Fruit fly (Drosophila melanogaster): ENCODE results near the gene CG44198.

The CG44198 gene

DNA sequence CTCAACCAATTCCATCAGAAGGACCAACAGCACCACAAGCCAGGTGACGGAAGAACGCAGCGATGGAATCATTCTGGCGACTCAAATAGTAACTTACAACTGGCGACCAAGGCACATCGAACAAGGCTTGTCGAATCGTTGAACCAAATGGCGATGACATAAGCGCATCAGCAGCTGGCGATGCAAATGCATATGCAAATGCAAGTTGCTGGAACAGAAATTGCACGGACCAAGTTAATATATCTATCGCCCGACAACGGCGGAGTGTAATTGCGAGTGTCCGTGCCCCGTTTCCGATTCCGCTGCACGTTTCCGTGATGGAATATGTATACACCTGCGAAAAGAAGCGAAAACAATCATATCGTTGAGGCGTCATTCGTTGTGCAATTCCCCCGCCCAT lies at the start of gene CG44198, which contains the start of gene CG43050:
Gene CG44198, minus strand, starts transcription at position 101 of the 400 bp plus-strand sequence.
Gene CG43050, plus strand, starts transcription at position 261 of the 400 bp plus-strand sequence.
- TF ChIP-seq ttk (optimal IDR thresholded peaks at IDR 0.05) (no peak), h (optimal IDR thresholded peaks at IDR 0.05) (no peak), psq (optimal IDR thresholded peaks at IDR 0.05) (no peak)

DNA sequence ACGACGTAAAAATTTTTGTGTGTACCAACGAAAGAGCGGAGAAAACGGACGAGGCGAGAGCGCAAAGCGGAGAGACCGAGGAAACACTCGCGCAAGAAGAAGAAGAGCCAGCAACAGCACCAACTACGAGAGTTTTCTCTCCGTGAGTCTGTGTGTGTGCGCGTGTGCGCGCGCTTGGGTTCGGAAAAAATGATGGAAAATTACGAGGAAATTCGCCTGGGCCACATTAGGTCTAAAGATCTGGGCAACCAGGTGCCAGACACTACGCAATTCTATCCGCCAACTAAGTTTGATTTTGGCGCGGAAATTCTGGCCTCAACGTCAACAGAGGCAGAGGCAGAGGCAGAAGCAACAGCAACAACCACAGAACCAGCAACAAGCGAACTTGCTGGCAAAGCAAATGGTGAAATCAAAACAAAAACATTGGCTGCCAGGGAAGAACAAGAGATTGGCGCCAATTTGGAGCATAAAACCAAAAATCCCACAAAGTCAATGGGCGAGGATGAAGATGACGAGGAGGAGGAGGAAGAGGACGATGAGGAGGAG lies 46.9 kb upstream of the CG44198 start, which contains the start of gene DnaJ-H:
Gene DnaJ-H, minus strand, starts transcription at position 271 of the 546 bp plus-strand sequence.
- TF ChIP-seq psq (optimal IDR thresholded peaks at IDR 0.05) (peak; percentile 65), Myc (optimal IDR thresholded peaks at IDR 0.05) (no peak), h (optimal IDR thresholded peaks at IDR 0.05) (no peak), Sin3A (optimal IDR thresholded peaks at IDR 0.05) (no peak), ttk (optimal IDR thresholded peaks at IDR 0.05) (no peak), insv (optimal IDR thresholded peaks at IDR 0.05) (no peak)

DNA sequence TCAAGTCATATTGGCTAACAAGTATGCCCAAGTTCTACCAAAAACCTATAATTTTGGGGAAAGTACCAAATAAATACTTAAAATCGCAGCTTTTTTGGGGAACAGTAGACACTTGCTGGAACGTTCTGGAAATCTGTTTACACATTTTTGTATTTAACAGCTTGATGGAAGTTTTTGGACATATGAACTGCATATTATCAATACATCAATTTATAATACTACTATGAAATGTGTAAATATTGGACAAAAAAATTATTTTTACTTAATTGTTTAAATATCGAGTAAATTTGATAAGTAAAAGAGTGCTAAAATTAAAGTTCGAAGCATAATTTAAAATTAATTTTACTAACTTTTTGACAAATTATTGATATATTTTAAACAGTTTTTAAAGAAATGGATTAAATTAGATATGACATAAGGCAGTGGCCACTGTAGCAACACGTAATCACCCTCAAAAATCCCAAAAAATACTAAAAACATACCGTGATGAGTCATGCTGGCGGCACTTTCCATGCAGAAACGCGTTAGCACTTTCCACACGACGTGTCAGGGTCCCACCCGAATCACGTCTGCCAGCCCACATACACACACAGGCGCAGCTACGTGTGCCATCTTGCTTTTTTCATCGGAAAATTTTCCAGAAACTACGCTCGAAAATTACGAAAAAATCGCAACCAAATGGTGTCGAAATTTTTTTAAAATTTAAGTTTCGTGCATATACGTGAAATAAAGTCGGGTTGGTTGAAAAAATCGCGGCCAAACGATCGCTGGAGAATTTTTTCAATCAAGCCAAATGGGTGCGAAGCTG lies 46.3 kb upstream of the CG44198 start, which contains the start of gene Sirt1:
Gene Sirt1, plus strand, starts transcription at position 571 of the 808 bp plus-strand sequence.
- TF ChIP-seq Sin3A (optimal IDR thresholded peaks at IDR 0.05) (peak; percentile 36), ttk (optimal IDR thresholded peaks at IDR 0.05) (no peak), psq (optimal IDR thresholded peaks at IDR 0.05) (no peak)

DNA sequence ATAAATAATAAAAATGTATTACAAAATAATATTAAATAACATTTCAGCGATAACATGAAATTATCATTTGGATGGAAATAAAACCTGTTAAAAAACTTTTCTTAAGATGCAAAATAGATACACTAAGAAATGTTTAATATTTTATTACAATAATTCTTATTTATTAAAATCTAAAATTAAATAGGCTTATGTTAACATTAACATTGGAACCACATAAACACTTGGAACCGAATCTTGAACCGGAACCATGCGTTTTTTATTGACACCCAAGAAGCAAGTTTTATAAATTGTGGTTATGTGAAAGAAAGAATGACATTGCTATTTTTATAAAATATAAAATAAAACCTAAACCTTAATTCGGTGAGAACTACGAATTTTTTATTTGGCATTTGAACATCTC lies 41.3 kb upstream of the CG44198 start, which contains the start of gene kmg:
Gene kmg, plus strand, starts transcription at position 301 of the 400 bp plus-strand sequence.
- TF ChIP-seq Myc (optimal IDR thresholded peaks at IDR 0.05) (no peak), ttk (optimal IDR thresholded peaks at IDR 0.05) (no peak), Sin3A (optimal IDR thresholded peaks at IDR 0.05) (no peak), h (optimal IDR thresholded peaks at IDR 0.05) (no peak), insv (optimal IDR thresholded peaks at IDR 0.05) (no peak), psq (optimal IDR thresholded peaks at IDR 0.05) (no peak)

DNA sequence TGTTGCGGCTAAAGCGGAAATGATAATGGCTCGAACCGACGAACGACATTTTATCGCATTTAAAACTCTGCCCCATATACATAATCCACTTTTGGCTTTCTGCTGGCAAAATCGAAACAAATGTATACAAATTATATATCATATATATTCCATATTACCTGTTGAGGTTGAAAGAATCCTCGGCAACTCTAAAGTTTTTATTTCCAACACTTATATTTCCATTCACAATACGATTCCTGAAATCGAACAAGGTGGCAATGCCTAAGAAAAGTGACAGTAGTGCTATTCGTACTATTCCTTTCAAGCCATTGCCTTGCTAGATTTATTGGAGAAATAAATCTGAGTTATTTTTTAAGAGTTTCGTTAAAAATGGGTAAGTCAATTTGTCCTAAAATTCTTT lies 39.6 kb upstream of the CG44198 start, which contains the start of gene Pk34A:
Gene Pk34A, plus strand, starts transcription at position 301 of the 400 bp plus-strand sequence.
- TF ChIP-seq Myc (optimal IDR thresholded peaks at IDR 0.05) (no peak), Sin3A (optimal IDR thresholded peaks at IDR 0.05) (no peak), insv (optimal IDR thresholded peaks at IDR 0.05) (no peak), psq (optimal IDR thresholded peaks at IDR 0.05) (no peak), ttk (optimal IDR thresholded peaks at IDR 0.05) (no peak), h (optimal IDR thresholded peaks at IDR 0.05) (no peak)

DNA sequence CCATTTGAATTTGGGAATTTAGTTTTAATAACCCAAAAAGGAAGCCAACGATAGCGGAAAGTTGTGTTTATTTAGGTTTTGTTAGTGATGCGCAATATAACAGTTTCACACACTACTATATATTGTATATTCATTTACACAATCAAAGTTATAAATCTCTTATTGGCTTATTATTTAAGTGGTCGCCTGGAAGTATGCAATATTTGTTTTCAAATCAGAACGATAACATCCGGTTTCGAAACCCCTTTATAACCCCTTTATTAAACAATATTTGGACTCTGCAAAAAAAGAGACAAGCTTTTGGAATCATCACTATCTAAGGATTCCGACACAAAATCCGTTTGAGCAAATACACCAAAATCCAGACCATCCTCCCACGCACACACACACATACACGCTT lies 39.0 kb upstream of the CG44198 start:
- TF ChIP-seq insv (optimal IDR thresholded peaks at IDR 0.05) (no peak), Myc (optimal IDR thresholded peaks at IDR 0.05) (no peak)

DNA sequence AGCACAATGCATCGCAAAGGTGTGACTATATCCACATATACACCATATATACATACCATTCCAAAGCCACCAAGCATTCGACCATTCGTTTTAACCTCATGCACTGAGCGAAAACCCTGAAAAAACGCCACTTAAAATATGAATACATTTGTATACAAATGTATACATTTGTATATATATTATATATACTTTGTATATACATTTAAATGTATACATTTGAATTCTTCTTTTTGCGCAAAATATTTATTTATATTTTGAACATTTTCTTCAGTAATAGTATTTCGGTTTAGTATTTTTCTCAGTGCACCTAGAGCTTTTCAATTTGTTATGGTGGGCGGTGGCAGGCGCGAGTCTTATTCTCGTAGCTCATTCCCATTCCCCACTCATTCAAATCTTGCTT lies 37.4 kb upstream of the CG44198 start:
- TF ChIP-seq insv (optimal IDR thresholded peaks at IDR 0.05): no peak
- no peak for TF ChIP-seq psq (optimal IDR thresholded peaks at IDR 0.05)
- TF ChIP-seq Myc (optimal IDR thresholded peaks at IDR 0.05): no peak
- TF ChIP-seq h (optimal IDR thresholded peaks at IDR 0.05): no peak
- no peak for TF ChIP-seq ttk (optimal IDR thresholded peaks at IDR 0.05)

DNA sequence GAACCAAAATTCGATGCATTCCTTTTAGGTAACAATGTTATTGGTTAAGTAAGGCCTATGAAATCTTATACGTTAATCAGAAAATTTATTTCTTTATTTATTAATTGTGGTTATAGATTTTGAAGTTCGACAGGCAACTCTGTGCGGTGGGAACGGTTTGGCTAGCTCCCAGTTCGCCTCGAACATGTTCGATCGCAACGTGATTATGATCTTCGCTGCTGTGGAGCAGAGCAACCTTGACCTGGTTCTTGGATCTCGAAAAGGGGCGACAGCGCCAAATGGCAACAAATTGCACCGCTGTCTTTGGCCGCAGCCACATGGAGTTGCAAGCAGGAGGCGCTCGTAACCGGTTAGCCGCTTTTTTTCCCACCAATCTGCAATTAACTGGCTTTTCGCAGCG lies 35.4 kb upstream of the CG44198 start:
- TF ChIP-seq ttk (optimal IDR thresholded peaks at IDR 0.05): no peak

DNA sequence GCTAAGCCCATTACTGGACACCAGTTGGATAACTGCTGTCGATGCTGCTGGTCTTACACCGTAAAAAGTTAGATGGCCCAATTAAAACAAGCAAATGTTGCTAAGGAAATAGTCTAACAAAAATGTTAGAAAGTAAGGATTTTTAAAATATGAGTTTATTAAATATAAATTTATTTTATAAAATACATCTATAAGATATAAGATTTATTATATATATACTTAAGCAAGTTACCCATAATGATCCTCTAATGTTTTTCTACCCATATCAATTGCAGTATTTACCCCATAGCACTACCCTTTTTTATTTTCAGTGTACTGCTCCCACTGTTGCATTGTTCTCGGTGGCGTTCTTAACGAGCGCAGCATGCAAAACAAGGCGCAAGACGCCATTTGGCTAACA lies 27.3 kb upstream of the CG44198 start:
- TF ChIP-seq psq (optimal IDR thresholded peaks at IDR 0.05): no peak
- no peak for TF ChIP-seq ttk (optimal IDR thresholded peaks at IDR 0.05)
- no peak for TF ChIP-seq Sin3A (optimal IDR thresholded peaks at IDR 0.05)
- TF ChIP-seq h (optimal IDR thresholded peaks at IDR 0.05): no peak
- TF ChIP-seq insv (optimal IDR thresholded peaks at IDR 0.05): no peak
- TF ChIP-seq Myc (optimal IDR thresholded peaks at IDR 0.05): no peak

DNA sequence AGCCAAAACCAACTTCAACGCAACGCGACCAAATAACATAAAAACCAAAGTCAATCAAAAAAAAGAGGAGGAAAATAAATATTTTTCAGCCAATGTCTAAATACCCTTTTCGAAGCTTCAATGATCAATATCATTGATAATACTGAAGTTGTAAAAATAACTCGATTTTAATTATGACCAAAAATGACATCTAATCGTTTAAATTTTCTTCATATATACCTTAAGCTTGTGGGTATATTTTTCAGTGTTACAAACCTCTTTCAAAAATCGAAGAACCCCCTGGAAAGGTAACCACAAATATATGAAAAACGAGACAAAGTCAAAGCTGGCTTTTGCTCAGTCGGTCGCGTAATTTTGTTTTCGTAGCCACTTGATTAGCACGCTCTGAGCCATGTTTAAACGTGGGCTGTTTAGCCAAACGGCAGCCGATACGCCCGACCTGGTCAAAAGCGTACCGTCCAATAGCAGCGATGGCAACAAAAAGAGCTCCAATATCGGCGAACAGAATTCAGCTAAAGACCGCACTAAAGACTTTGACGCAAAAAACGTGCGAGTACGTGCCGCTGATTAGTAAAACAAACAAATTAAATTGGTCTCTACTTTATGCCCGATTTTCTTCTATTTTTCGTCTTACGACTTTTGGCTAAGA lies 26.2 kb upstream of the CG44198 start:
- TF ChIP-seq h (optimal IDR thresholded peaks at IDR 0.05) (no peak), Sin3A (optimal IDR thresholded peaks at IDR 0.05) (no peak), ttk (optimal IDR thresholded peaks at IDR 0.05) (no peak), Myc (optimal IDR thresholded peaks at IDR 0.05) (no peak), insv (optimal IDR thresholded peaks at IDR 0.05) (no peak)

DNA sequence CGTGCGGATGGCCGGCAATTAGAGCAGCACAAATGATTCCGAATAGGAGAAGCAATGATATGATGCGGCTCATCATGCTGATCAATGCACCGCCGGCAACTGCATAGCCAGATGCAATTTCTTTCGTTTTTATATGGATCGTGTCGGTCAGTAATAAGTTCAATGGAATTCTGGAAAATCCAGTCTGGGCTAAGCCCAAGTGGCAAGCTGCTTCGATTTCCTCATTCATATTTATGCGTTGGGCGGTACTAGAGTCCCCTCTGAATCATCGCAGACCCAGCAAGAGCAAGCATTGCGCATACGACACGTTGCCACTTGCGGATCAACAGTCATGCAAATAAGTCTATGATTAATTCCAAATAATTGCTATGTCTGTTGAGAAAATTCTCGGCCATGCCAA lies 24.6 kb upstream of the CG44198 start, which contains the start of gene CG16978:
Gene CG16978, minus strand, starts transcription at position 101 of the 400 bp plus-strand sequence.
- no peak for TF ChIP-seq psq (optimal IDR thresholded peaks at IDR 0.05)
- TF ChIP-seq Sin3A (optimal IDR thresholded peaks at IDR 0.05): no peak
- TF ChIP-seq h (optimal IDR thresholded peaks at IDR 0.05): no peak
- no peak for TF ChIP-seq ttk (optimal IDR thresholded peaks at IDR 0.05)
- no peak for TF ChIP-seq insv (optimal IDR thresholded peaks at IDR 0.05)
- TF ChIP-seq Myc (optimal IDR thresholded peaks at IDR 0.05): no peak

DNA sequence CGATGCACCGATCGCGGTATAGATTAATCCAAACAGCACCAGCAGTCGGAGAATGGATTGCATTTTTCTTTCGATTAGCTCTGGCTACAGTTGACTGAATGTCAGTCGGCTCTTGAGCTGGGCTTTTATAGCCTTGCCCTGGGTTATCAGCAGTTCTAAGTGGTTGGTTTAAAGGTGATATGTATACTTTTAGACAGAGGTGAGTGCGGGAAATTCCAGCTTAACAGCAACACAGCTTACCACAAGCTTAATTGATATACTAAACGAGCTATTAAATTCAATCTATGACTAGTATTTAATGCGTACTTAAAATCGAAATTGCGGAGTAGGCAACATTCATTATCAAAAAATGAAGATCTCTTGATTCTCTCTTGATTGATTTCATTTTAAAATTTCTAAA lies 23.9 kb upstream of the CG44198 start, which contains the start of gene CG9928:
Gene CG9928, minus strand, starts transcription at position 101 of the 400 bp plus-strand sequence.
- no peak for TF ChIP-seq psq (optimal IDR thresholded peaks at IDR 0.05)
- TF ChIP-seq Myc (optimal IDR thresholded peaks at IDR 0.05): no peak
- no peak for TF ChIP-seq h (optimal IDR thresholded peaks at IDR 0.05)
- no peak for TF ChIP-seq insv (optimal IDR thresholded peaks at IDR 0.05)
- TF ChIP-seq ttk (optimal IDR thresholded peaks at IDR 0.05): no peak
- no peak for TF ChIP-seq Sin3A (optimal IDR thresholded peaks at IDR 0.05)
